Worm (Caenorhabditis elegans) whole organism, L3 larva: ENCODE data around the gene Y46G5A.8.

Source experiments
- ama-1 ChIP-seq: fragments of 150-350 bp; optimal IDR thresholded peaks from 2 replicates; lab custom pipeline; 2018
- elt-1 ChIP-seq: fragments of 150-350 bp; optimal IDR thresholded peaks from 2 replicates; lab custom pipeline; 2014; ENCODE audit warnings: missing biosample characterization, missing genetic modification characterization
- lin-15B ChIP-seq: fragments of 150-350 bp; optimal IDR thresholded peaks from 2 replicates; lab custom pipeline; 2014; ENCODE audit warnings: missing biosample characterization, missing genetic modification characterization
- lin-39 ChIP-seq: fragments of 150-350 bp; optimal IDR thresholded peaks from 2 replicates; lab custom pipeline; 2018; ENCODE audit warnings: missing biosample characterization, missing genetic modification reagents, missing genetic modification characterization
- nhr-23 ChIP-seq: fragments of 150-350 bp; optimal IDR thresholded peaks from 2 replicates; lab custom pipeline; 2014; ENCODE audit warnings: missing biosample characterization, missing genetic modification reagents, missing genetic modification characterization
- nhr-76 ChIP-seq: fragments of 150-350 bp; sonication (generic microtip); optimal IDR thresholded peaks from 5 replicates; lab custom pipeline; 2014; ENCODE audit warnings: missing biosample characterization, missing genetic modification characterization
- sea-2 ChIP-seq: fragments of 150-350 bp; sonication (generic microtip); optimal IDR thresholded peaks from 4 replicates; lab custom pipeline; 2014; ENCODE audit warnings: missing biosample characterization, missing genetic modification reagents, missing genetic modification characterization
- skn-1 ChIP-seq: fragments of 150-350 bp; optimal IDR thresholded peaks from 2 replicates; lab custom pipeline; 2014; ENCODE audit warnings: missing biosample characterization, missing genetic modification characterization
- unc-62 ChIP-seq: fragments of 150-350 bp; sonication (generic microtip); optimal IDR thresholded peaks from 4 replicates; lab custom pipeline; 2014; ENCODE audit warnings: missing biosample characterization, missing genetic modification reagents, missing genetic modification characterization
- ztf-11 ChIP-seq: fragments of 150-350 bp; optimal IDR thresholded peaks from 2 replicates; lab custom pipeline; 2014; ENCODE audit warnings: missing biosample characterization, missing genetic modification characterization

ce11 chrII:12766443-12767188 is 10.5 kb downstream of the Y46G5A.8 start:
- TF ChIP-seq unc-62 (GFP tag; lab: Kevin White, UChicago), result no peak
- no peak for TF ChIP-seq lin-39
- no peak for TF ChIP-seq sea-2 (GFP tag; lab: Kevin White, UChicago)
- no peak for TF ChIP-seq skn-1 (tag; lab: Kevin White, UChicago)
- no peak for TF ChIP-seq lin-15B
- no peak for TF ChIP-seq nhr-23 (tag; lab: Kevin White, UChicago)
- no peak for TF ChIP-seq ama-1
- TF ChIP-seq nhr-76 (tag; lab: Kevin White, UChicago), result no peak
- TF ChIP-seq elt-1 (tag; lab: Kevin White, UChicago), result no peak
- TF ChIP-seq ztf-11 (tag; lab: Kevin White, UChicago), result no peak
